Fruit fly (Drosophila melanogaster) whole organism: Measurements from ENCODE around the gene MFS3.

Experiments used
- CG8478 ChIP-seq: fragments of >200 bp; optimal IDR thresholded peaks from 2 replicates; lab custom pipeline; 2018; ENCODE audit warnings: inconsistent platforms
- Dll ChIP-seq: fragments of >200 bp; optimal IDR thresholded peaks from 2 replicates; lab custom pipeline; 2017
- pan ChIP-seq: fragments of >200 bp; optimal IDR thresholded peaks from 2 replicates; lab custom pipeline; 2017
- psq ChIP-seq: fragments of >200 bp; optimal IDR thresholded peaks from 2 replicates; lab custom pipeline; 2017

DNA sequence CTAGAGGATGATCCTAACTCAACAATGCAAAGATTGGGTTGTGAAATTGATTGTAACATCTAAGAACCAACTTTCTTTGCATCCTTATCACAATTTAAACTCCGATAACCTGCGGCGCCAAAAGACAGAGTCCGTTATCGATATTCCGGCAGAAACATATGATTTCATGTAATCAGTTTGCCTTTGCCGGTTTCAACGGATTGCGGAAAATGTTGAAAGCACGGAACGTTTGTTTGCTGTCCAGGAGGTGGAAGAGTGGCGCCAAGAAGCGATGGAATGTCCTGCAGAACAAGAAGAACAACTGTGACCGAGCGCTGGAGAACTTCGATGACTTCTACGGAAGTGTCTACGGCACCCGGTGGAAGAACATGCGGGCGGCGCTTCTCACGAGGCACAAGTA lies 4.7 kb downstream of the MFS3 start:
- TF ChIP-seq psq (lab: Kevin White, UChicago) (no peak), CG8478 (lab: Kevin White, UChicago) (no peak), Dll (lab: Kevin White, UChicago) (no peak), pan (no peak)
